Worm (Caenorhabditis elegans) whole organism, early embryonic: ENCODE results near the gene C09F12.3.

Source experiments
- B0310.2 ChIP-seq: sonication (generic microtip); optimal IDR thresholded peaks from 2 replicates; lab custom pipeline; 2016; ENCODE audit warnings: mild to moderate bottlenecking, missing genetic modification characterization, missing compliant biosample characterization
- F13C5.2 ChIP-seq: sonication (generic microtip); optimal IDR thresholded peaks from 2 replicates; lab custom pipeline; 2017; ENCODE audit warnings: mild to moderate bottlenecking, missing genetic modification characterization, inconsistent platforms, missing compliant biosample characterization
- aly-1 ChIP-seq: sonication (generic microtip); optimal IDR thresholded peaks from 2 replicates; lab custom pipeline; 2016; ENCODE audit warnings: missing genetic modification characterization, missing compliant biosample characterization
- ama-1 ChIP-seq: fragments of 150-350 bp; optimal IDR thresholded peaks from 2 replicates; lab custom pipeline; 2014
- ceh-13 ChIP-seq: fragments of 200-800 bp; sonication (Bioruptor generic); optimal IDR thresholded peaks from 2 replicates; lab custom pipeline; 2018; ENCODE audit warnings: mild to moderate bottlenecking, missing genetic modification characterization, missing compliant biosample characterization
- scrt-1 ChIP-seq: fragments of 200-800 bp; sonication (Bioruptor generic); IDR thresholded peaks from 2 replicates; pipeline ENCODE4 v1.3.6; 2022; ENCODE audit warnings: missing genetic modification characterization, missing compliant biosample characterization
- sea-1 ChIP-seq: fragments of 200-800 bp; sonication (Bioruptor generic); conservative IDR thresholded peaks from 2 replicates; pipeline ENCODE4 v1.3.6; 2022; ENCODE audit warnings: missing genetic modification characterization, missing compliant biosample characterization
- tbx-37 ChIP-seq: fragments of 200-800 bp; sonication (Bioruptor generic); conservative IDR thresholded peaks from 2 replicates; pipeline ENCODE4 v1.3.6; 2022; ENCODE audit warnings: missing genetic modification reagents, missing genetic modification characterization, missing compliant biosample characterization
- tra-4 ChIP-seq: sonication (generic microtip); optimal IDR thresholded peaks from 2 replicates; lab custom pipeline; 2017; ENCODE audit warnings: missing genetic modification characterization, missing compliant biosample characterization

DNA sequence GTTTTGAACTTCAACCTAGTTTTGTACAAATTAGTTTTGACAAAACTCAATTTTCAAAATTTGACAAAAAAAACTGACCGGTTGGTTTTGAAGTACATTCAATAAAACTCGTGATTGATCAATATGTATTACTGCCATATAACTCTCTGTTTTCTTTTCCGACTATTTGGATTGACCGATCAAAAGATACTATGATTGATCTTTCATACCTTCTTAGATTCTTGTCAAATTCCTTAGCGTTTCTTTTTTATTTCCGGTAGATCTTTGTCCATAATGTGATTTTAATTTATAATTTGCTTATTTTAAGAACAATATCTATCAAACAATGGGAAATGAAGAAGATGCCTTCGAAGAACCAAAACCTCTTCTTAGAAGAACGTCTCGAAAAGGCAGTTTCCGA is 30.3 kb downstream of the C09F12.3 start, which contains the start of gene F58A3.3:
- no peak for TF ChIP-seq F13C5.2 (tag; lab: Kevin White, UChicago)
- TF ChIP-seq ama-1 (lab: Kevin White, UChicago) = no peak
- TF ChIP-seq ceh-13 (GFP tag; lab: Kevin White, UChicago) = no peak
- no peak for TF ChIP-seq tra-4 (tag; lab: Kevin White, UChicago)
- TF ChIP-seq scrt-1 (GFP tag; lab: Robert Waterston, UW) = no peak
- TF ChIP-seq B0310.2 (tag; lab: Kevin White, UChicago) = no peak
- no peak for TF ChIP-seq aly-1 (tag; lab: Kevin White, UChicago)
- no peak for TF ChIP-seq sea-1
- TF ChIP-seq tbx-37 = no peak
